Fruit fly (Drosophila melanogaster) whole organism, embryonic: ENCODE data around the gene CG13285.

Source experiments
- Bdp1 ChIP-seq: fragments of 200-800 bp; sonication (Bioruptor generic); optimal IDR thresholded peaks from 3 replicates; lab custom pipeline; 2016; ENCODE audit warnings: missing biosample characterization, missing genetic modification characterization
- CG10366 ChIP-seq: fragments of 200-800 bp; sonication (Bioruptor generic); IDR thresholded peaks from 2 replicates; pipeline ENCODE4 v1.3.6; 2022; ENCODE audit warnings: missing biosample characterization, missing genetic modification characterization
- CG11695 ChIP-seq: fragments of 200-800 bp; sonication (Bioruptor generic); IDR thresholded peaks from 3 replicates; pipeline ENCODE4 v1.3.6; 2022; ENCODE audit warnings: missing biosample characterization, missing genetic modification characterization
- CG11696 ChIP-seq: fragments of 200-800 bp; sonication (Bioruptor generic); IDR thresholded peaks from 2 replicates; pipeline ENCODE4 v1.3.6; 2022; ENCODE audit warnings: missing biosample characterization, missing genetic modification characterization
- CG12155 ChIP-seq: fragments of 200-800 bp; sonication (Bioruptor generic); optimal IDR thresholded peaks from 3 replicates; lab custom pipeline; 2016; ENCODE audit warnings: missing biosample characterization, missing genetic modification characterization
- CG13287 ChIP-seq: fragments of 200-800 bp; sonication (Bioruptor generic); IDR thresholded peaks from 2 replicates; pipeline ENCODE4 v1.3.6; 2022; ENCODE audit warnings: missing biosample characterization, missing genetic modification characterization; ENCODE audit not compliant: partially characterized antibody
- CG15011 ChIP-seq: fragments of 200-800 bp; sonication (Bioruptor generic); optimal IDR thresholded peaks from 3 replicates; lab custom pipeline; 2018; ENCODE audit warnings: missing biosample characterization, mild to moderate bottlenecking, missing genetic modification characterization
- CG15479 ChIP-seq: fragments of 200-800 bp; sonication (Bioruptor generic); optimal IDR thresholded peaks from 3 replicates; lab custom pipeline; 2019; ENCODE audit warnings: missing biosample characterization, mild to moderate bottlenecking, missing genetic modification characterization, moderate library complexity
- CG18011 ChIP-seq: fragments of 200-800 bp; sonication (Bioruptor generic); optimal IDR thresholded peaks from 2 replicates; lab custom pipeline; 2017; ENCODE audit warnings: missing biosample characterization, missing genetic modification characterization, mild to moderate bottlenecking, moderate library complexity, missing genotype
- CG2129 ChIP-seq: fragments of 200-800 bp; sonication (Bioruptor generic); IDR thresholded peaks from 2 replicates; pipeline ENCODE4 v1.3.6; 2022; ENCODE audit warnings: missing biosample characterization, missing genetic modification characterization; ENCODE audit not compliant: partially characterized antibody
- CG32532 ChIP-seq: fragments of 200-800 bp; sonication (Bioruptor generic); IDR thresholded peaks from 2 replicates; pipeline ENCODE4 v1.3.6; 2022; ENCODE audit warnings: missing biosample characterization, missing genetic modification characterization
- CG3407 ChIP-seq: fragments of 200-800 bp; sonication (Bioruptor generic); optimal IDR thresholded peaks from 2 replicates; lab custom pipeline; 2018; ENCODE audit warnings: missing biosample characterization, mild to moderate bottlenecking, missing genetic modification characterization
- CG34422 ChIP-seq: fragments of 200-800 bp; sonication (Bioruptor generic); IDR thresholded peaks from 3 replicates; pipeline ENCODE4 v1.3.6; 2022; ENCODE audit warnings: missing biosample characterization, missing genetic modification characterization
- CG3847 ChIP-seq: fragments of 200-800 bp; sonication (Bioruptor generic); IDR thresholded peaks from 2 replicates; pipeline ENCODE4 v1.3.6; 2022; ENCODE audit warnings: missing biosample characterization, missing genetic modification characterization
- CG6654 ChIP-seq: fragments of 200-800 bp; sonication (Bioruptor generic); optimal IDR thresholded peaks from 2 replicates; lab custom pipeline; 2017; ENCODE audit warnings: missing biosample characterization, mild to moderate bottlenecking, missing genetic modification characterization
- CG6813 ChIP-seq: fragments of 200-800 bp; sonication (Bioruptor generic); optimal IDR thresholded peaks from 2 replicates; lab custom pipeline; 2017; ENCODE audit warnings: missing biosample characterization, missing genetic modification characterization, mild to moderate bottlenecking, moderate library complexity, missing genetic modification reagents
- CG7839 ChIP-seq: fragments of 200-800 bp; sonication (Bioruptor generic); optimal IDR thresholded peaks from 3 replicates; lab custom pipeline; 2018; ENCODE audit warnings: missing biosample characterization, mild to moderate bottlenecking, missing genetic modification characterization, moderate library complexity
- CG9609 ChIP-seq: fragments of 200-800 bp; sonication (Bioruptor generic); optimal IDR thresholded peaks from 3 replicates; lab custom pipeline; 2016; ENCODE audit warnings: missing biosample characterization, missing genetic modification characterization
- CG9932 ChIP-seq: fragments of 200-800 bp; sonication (Bioruptor generic); IDR thresholded peaks from 2 replicates; pipeline ENCODE4 v1.3.6; 2022; ENCODE audit warnings: missing biosample characterization, missing genetic modification characterization
- Dad ChIP-seq: fragments of 200-800 bp; sonication (Bioruptor generic); optimal IDR thresholded peaks from 3 replicates; lab custom pipeline; 2016; ENCODE audit warnings: missing biosample characterization, missing genetic modification characterization
- Doc2 ChIP-seq: fragments of 200-800 bp; sonication (Bioruptor generic); IDR thresholded peaks from 2 replicates; pipeline ENCODE4 v1.3.6; 2022; ENCODE audit warnings: missing biosample characterization, missing genetic modification characterization
- Ets65A ChIP-seq: fragments of 200-800 bp; sonication (Bioruptor generic); peaks from one replicate; lab custom pipeline; 2016; ENCODE audit warnings: missing biosample characterization, missing genetic modification characterization
- Fer2 ChIP-seq: fragments of 200-800 bp; sonication (Bioruptor generic); optimal IDR thresholded peaks from 2 replicates; lab custom pipeline; 2018; ENCODE audit warnings: missing biosample characterization, mild to moderate bottlenecking, missing genetic modification characterization, moderate library complexity
- Gsc ChIP-seq: fragments of 200-800 bp; sonication (Bioruptor generic); IDR thresholded peaks from 2 replicates; pipeline ENCODE4 v1.3.6; 2022; ENCODE audit warnings: missing biosample characterization, missing genetic modification characterization
- HLH3B ChIP-seq: fragments of 200-800 bp; sonication (Bioruptor generic); IDR thresholded peaks from 2 replicates; pipeline ENCODE4 v1.3.6; 2022; ENCODE audit warnings: missing biosample characterization, missing genetic modification characterization
- Hmx ChIP-seq: fragments of 200-800 bp; sonication (Bioruptor generic); optimal IDR thresholded peaks from 2 replicates; lab custom pipeline; 2016; ENCODE audit warnings: missing biosample characterization, missing genetic modification characterization
- Hr39 ChIP-seq: fragments of >200 bp; optimal IDR thresholded peaks from 2 replicates; lab custom pipeline; 2017
- Ptx1 ChIP-seq: fragments of 200-800 bp; sonication (Bioruptor generic); IDR thresholded peaks from 2 replicates; pipeline ENCODE4 v1.3.6; 2022; ENCODE audit warnings: missing biosample characterization, missing genetic modification characterization
- Spps ChIP-seq: fragments of 200-800 bp; sonication (Bioruptor generic); optimal IDR thresholded peaks from 2 replicates; lab custom pipeline; 2018; ENCODE audit warnings: missing biosample characterization, mild to moderate bottlenecking, missing genetic modification characterization
- Trl ChIP-seq, 3 experiments: fragments of >200 bp in 2 of 3; fragments of 200-800 bp in 1 of 3; sonication (Bioruptor generic) in 1 of 3; optimal IDR thresholded peaks; 2 replicates in 1 of 3; 3 replicates in 2 of 3; lab custom pipeline; 2016 to 2017; ENCODE audit warnings: missing biosample characterization in 1 of 3, missing genetic modification characterization in 1 of 3
- ap ChIP-seq: fragments of 200-800 bp; sonication (Bioruptor generic); IDR thresholded peaks from 2 replicates; pipeline ENCODE4 v1.3.6; 2022; ENCODE audit warnings: missing biosample characterization, missing genetic modification characterization
- bbx ChIP-seq: fragments of 200-800 bp; sonication (Bioruptor generic); IDR thresholded peaks from 2 replicates; pipeline ENCODE4 v1.3.6; 2022; ENCODE audit warnings: missing biosample characterization, missing genetic modification characterization; ENCODE audit not compliant: partially characterized antibody
- bcd ChIP-seq: fragments of 200-800 bp; sonication (Bioruptor generic); optimal IDR thresholded peaks from 2 replicates; lab custom pipeline; 2017; ENCODE audit warnings: missing biosample characterization, mild to moderate bottlenecking, missing genetic modification characterization
- crol ChIP-seq: fragments of 200-800 bp; sonication (Bioruptor generic); IDR thresholded peaks from 2 replicates; pipeline ENCODE4 v1.3.6; 2022; ENCODE audit warnings: missing biosample characterization, missing genetic modification characterization
- emc ChIP-seq: fragments of 200-800 bp; sonication (Bioruptor generic); optimal IDR thresholded peaks from 2 replicates; lab custom pipeline; 2016; ENCODE audit warnings: missing biosample characterization, missing genetic modification characterization
- fd102C ChIP-seq: fragments of 200-800 bp; sonication (Bioruptor generic); optimal IDR thresholded peaks from 2 replicates; lab custom pipeline; 2018; ENCODE audit warnings: missing biosample characterization, mild to moderate bottlenecking, missing genetic modification characterization, moderate library complexity
- gro ChIP-seq: fragments of 200-800 bp; sonication (Bioruptor generic); optimal IDR thresholded peaks from 2 replicates; lab custom pipeline; 2016; ENCODE audit warnings: missing biosample characterization, missing genetic modification characterization
- gsb ChIP-seq: fragments of 200-800 bp; sonication (Bioruptor generic); IDR thresholded peaks from 2 replicates; pipeline ENCODE4 v1.3.6; 2022; ENCODE audit warnings: missing biosample characterization, missing genetic modification characterization
- inv ChIP-seq: fragments of 200-800 bp; sonication (Bioruptor generic); IDR thresholded peaks from 2 replicates; pipeline ENCODE4 v1.3.6; 2022; ENCODE audit warnings: missing biosample characterization, missing genetic modification characterization; ENCODE audit not compliant: partially characterized antibody
- klu ChIP-seq: fragments of 200-800 bp; sonication (Bioruptor generic); IDR thresholded peaks from 2 replicates; pipeline ENCODE4 v1.3.6; 2022; ENCODE audit warnings: missing biosample characterization, missing genetic modification characterization
- odd ChIP-seq: fragments of 200-800 bp; sonication (Bioruptor generic); optimal IDR thresholded peaks from 2 replicates; lab custom pipeline; 2017; ENCODE audit warnings: missing biosample characterization, mild to moderate bottlenecking, missing genetic modification characterization
- p53 ChIP-seq: fragments of 200-800 bp; sonication (Bioruptor generic); optimal IDR thresholded peaks from 2 replicates; lab custom pipeline; 2016; ENCODE audit warnings: missing biosample characterization, missing genetic modification characterization
- phol ChIP-seq: fragments of 200-800 bp; sonication (Bioruptor generic); optimal IDR thresholded peaks from 3 replicates; lab custom pipeline; 2018; ENCODE audit warnings: missing biosample characterization, mild to moderate bottlenecking, missing genetic modification characterization, moderate library complexity
- psq ChIP-seq: fragments of 200-800 bp; sonication (Bioruptor generic); optimal IDR thresholded peaks from 2 replicates; lab custom pipeline; 2017; ENCODE audit warnings: missing biosample characterization, missing genetic modification characterization
- ranshi ChIP-seq: fragments of 200-800 bp; sonication (Bioruptor generic); IDR thresholded peaks from 2 replicates; pipeline ENCODE4 v1.3.6; 2022; ENCODE audit warnings: missing biosample characterization, missing genetic modification characterization
- ro ChIP-seq: fragments of 200-800 bp; sonication (Bioruptor generic); IDR thresholded peaks from 2 replicates; pipeline ENCODE4 v1.3.6; 2022; ENCODE audit warnings: missing biosample characterization, missing genetic modification characterization
- sens-2 ChIP-seq: fragments of 200-800 bp; sonication (Bioruptor generic); IDR thresholded peaks from 2 replicates; pipeline ENCODE4 v1.3.6; 2022; ENCODE audit warnings: missing biosample characterization, missing genetic modification characterization
- sqz ChIP-seq: fragments of 200-800 bp; sonication (Bioruptor generic); optimal IDR thresholded peaks from 3 replicates; lab custom pipeline; 2018; ENCODE audit warnings: missing biosample characterization, mild to moderate bottlenecking, missing genetic modification characterization
- tgo ChIP-seq: fragments of 200-800 bp; sonication (Bioruptor generic); IDR thresholded peaks from 3 replicates; pipeline ENCODE4 v1.3.6; 2022; ENCODE audit warnings: missing biosample characterization, missing genetic modification characterization
- wdn ChIP-seq: fragments of 200-800 bp; sonication (Bioruptor generic); IDR thresholded peaks from 2 replicates; pipeline ENCODE4 v1.3.6; 2022; ENCODE audit warnings: missing biosample characterization, missing genetic modification characterization
- wor ChIP-seq: fragments of 200-800 bp; sonication (Bioruptor generic); IDR thresholded peaks from 2 replicates; pipeline ENCODE4 v1.3.6; 2022; ENCODE audit warnings: missing biosample characterization, missing genetic modification characterization

CG13285 gene

DNA sequence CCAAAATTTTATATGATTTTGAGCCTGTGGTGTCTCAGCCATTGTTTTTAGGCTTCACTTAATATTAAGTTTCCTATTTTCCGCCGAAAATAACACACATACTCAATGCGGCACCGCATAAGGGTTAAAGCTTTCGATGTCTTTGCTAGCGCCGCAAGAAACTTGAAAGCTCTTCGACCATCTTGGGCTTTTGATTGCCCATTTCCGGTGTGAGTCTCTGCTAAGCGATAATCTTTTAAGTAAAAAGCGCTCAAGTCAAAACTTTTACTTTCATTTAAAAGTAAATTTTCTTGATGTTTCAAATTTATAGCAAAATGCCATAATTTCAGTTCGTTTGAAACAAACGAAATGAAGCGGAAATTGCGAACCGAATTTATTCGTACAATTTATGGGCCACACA is 23.6 kb downstream of the CG13285 start (continued):
- TF ChIP-seq Dad = peak; percentile 87
- TF ChIP-seq CG34422 (GFP tag; lab: Robert Waterston, UW) = peak; percentile 75; the same call in 1 of the 3 replicates
- peak; percentile 75 for TF ChIP-seq gsb (GFP tag; lab: Robert Waterston, UW)
- TF ChIP-seq CG11696 (GFP tag; lab: Robert Waterston, UW) = peak; percentile 53; the same call in 1 of the 2 replicates
- peak; percentile 91 for TF ChIP-seq CG32532 (GFP tag; lab: Robert Waterston, UW)
- peak; percentile 95 for TF ChIP-seq bcd (GFP tag; lab: Kevin White, UChicago)
- peak; percentile 78 for TF ChIP-seq CG13287
- TF ChIP-seq psq (GFP tag; lab: Kevin White, UChicago) = peak; percentile 35
- peak; percentile 75 for TF ChIP-seq CG9932
- no peak for TF ChIP-seq CG15479 (GFP tag; lab: Kevin White, UChicago)
- TF ChIP-seq ap (GFP tag; lab: Robert Waterston, UW) = peak; percentile 81
- peak; percentile 81 for TF ChIP-seq CG15011
- peak; percentile 81 for TF ChIP-seq CG9609 (GFP tag; lab: Kevin White, UChicago)
- TF ChIP-seq sqz (GFP tag; lab: Kevin White, UChicago) = peak; percentile 37
- TF ChIP-seq phol (tag; lab: Kevin White, UChicago) = peak; percentile 94
- TF ChIP-seq inv (GFP tag; lab: Robert Waterston, UW) = no peak
- peak; percentile 81 for TF ChIP-seq CG10366 (GFP tag; lab: Robert Waterston, UW)
- peak; percentile 27; the same call in 1 of the 2 replicates for TF ChIP-seq ro (GFP tag; lab: Robert Waterston, UW)
- peak; percentile 63; the same call in 1 of the 3 replicates for TF ChIP-seq CG11695 (GFP tag; lab: Robert Waterston, UW)
- TF ChIP-seq HLH3B (GFP tag; lab: Robert Waterston, UW) = peak; percentile 84; the same call in 1 of the 2 replicates
- TF ChIP-seq gro (GFP tag; lab: Kevin White, UChicago) = peak; percentile 96
- peak; percentile 82 for TF ChIP-seq Bdp1 (GFP tag; lab: Kevin White, UChicago)
- TF ChIP-seq wdn = peak; percentile 56
- TF ChIP-seq CG6654 = peak; percentile 72
- TF ChIP-seq emc (GFP tag; lab: Kevin White, UChicago) = peak; percentile 81
- peak; percentile 86 for TF ChIP-seq CG18011 (GFP tag; lab: Kevin White, UChicago)
- peak; percentile 76 for TF ChIP-seq Fer2 (tag; lab: Kevin White, UChicago)
- peak; percentile 83 for TF ChIP-seq CG7839
- TF ChIP-seq CG3407 (GFP tag; lab: Kevin White, UChicago) = peak; percentile 84
- peak; percentile 73 for TF ChIP-seq Spps
- TF ChIP-seq Hr39 = no peak
- TF ChIP-seq p53 (GFP tag; lab: Kevin White, UChicago) = peak; percentile 89
- no peak for TF ChIP-seq CG2129 (GFP tag; lab: Robert Waterston, UW)
- TF ChIP-seq klu (GFP tag; lab: Robert Waterston, UW) = peak; percentile 16; the same call in 1 of the 2 replicates
- peak; percentile 74 for TF ChIP-seq tgo (GFP tag; lab: Robert Waterston, UW)
- TF ChIP-seq crol (GFP tag; lab: Robert Waterston, UW) = no peak
- peak; percentile 86 for TF ChIP-seq sens-2 (GFP tag; lab: Robert Waterston, UW)
- no peak for TF ChIP-seq Gsc
- TF ChIP-seq ranshi = peak; percentile 73
- TF ChIP-seq Ptx1 (GFP tag; lab: Robert Waterston, UW) = peak; percentile 83
- peak; percentile 93 for TF ChIP-seq odd (GFP tag; lab: Kevin White, UChicago)
- TF ChIP-seq Ets65A (GFP tag; lab: Kevin White, UChicago) = peak; percentile 99
- peak; percentile 37 for TF ChIP-seq Hmx (GFP tag; lab: Kevin White, UChicago)
- TF ChIP-seq CG3847 = peak; percentile 82
- no peak for TF ChIP-seq Trl (optimal IDR thresholded peaks at IDR 0.05; lab: Kevin White, UChicago)
- peak; percentile 90 for TF ChIP-seq Trl (GFP tag; optimal IDR thresholded peaks at IDR 0.05; lab: Kevin White, UChicago)
- TF ChIP-seq Doc2 (GFP tag; lab: Robert Waterston, UW) = no peak
- no peak for TF ChIP-seq wor (GFP tag; lab: Robert Waterston, UW)
- no peak for TF ChIP-seq fd102C (GFP tag; lab: Kevin White, UChicago)
- TF ChIP-seq CG6813 (GFP tag; lab: Kevin White, UChicago) = peak; percentile 94
- peak; percentile 60 for TF ChIP-seq CG12155 (GFP tag; lab: Kevin White, UChicago)
- peak; percentile 47; the same call in 1 of the 2 replicates for TF ChIP-seq bbx (GFP tag; lab: Robert Waterston, UW)
